Worm (Caenorhabditis elegans) whole organism, L1 larva: ENCODE measurements around the gene C18E9.7.

Source experiments
- C04F5.9 ChIP-seq: sonication (generic microtip); optimal IDR thresholded peaks from 2 replicates; lab custom pipeline; 2016; ENCODE audit warnings: missing genetic modification characterization, missing compliant biosample characterization
- C16A3.4 ChIP-seq: fragments of 150-350 bp; optimal IDR thresholded peaks from 2 replicates; lab custom pipeline; 2014; ENCODE audit warnings: missing biosample characterization, missing genetic modification characterization
- C34B4.2 ChIP-seq: sonication (generic microtip); optimal IDR thresholded peaks from 2 replicates; lab custom pipeline; 2017; ENCODE audit warnings: mild to moderate bottlenecking, missing genetic modification characterization, missing compliant biosample characterization
- F16B12.6 ChIP-seq: fragments of 150-350 bp; optimal IDR thresholded peaks from 2 replicates; lab custom pipeline; 2014; ENCODE audit warnings: missing biosample characterization, missing genetic modification characterization
- Y116A8C.19 ChIP-seq: sonication (generic microtip); optimal IDR thresholded peaks from 2 replicates; lab custom pipeline; 2016; ENCODE audit warnings: missing compliant biosample characterization, missing genetic modification characterization, borderline replicate concordance
- alr-1 ChIP-seq: fragments of 200-800 bp; sonication (Bioruptor generic); optimal IDR thresholded peaks from 2 replicates; lab custom pipeline; 2018; ENCODE audit warnings: borderline replicate concordance, mild to moderate bottlenecking, missing genetic modification characterization, missing compliant biosample characterization
- ama-1 ChIP-seq: fragments of 150-350 bp; optimal IDR thresholded peaks from 2 replicates; lab custom pipeline; 2014
- blmp-1 ChIP-seq: fragments of 150-350 bp; optimal IDR thresholded peaks from 2 replicates; lab custom pipeline; 2014; ENCODE audit warnings: missing biosample characterization, missing genetic modification characterization
- ceh-8 ChIP-seq: fragments of 200-800 bp; sonication (Bioruptor generic); optimal IDR thresholded peaks from 2 replicates; lab custom pipeline; 2018; ENCODE audit warnings: mild to moderate bottlenecking, missing genetic modification characterization, moderate library complexity, missing compliant biosample characterization
- ceh-82 ChIP-seq, 3 experiments: fragments of 150-350 bp in 1 of 3; sonication (generic microtip) in 2 of 3; optimal IDR thresholded peaks; 2 replicates each; lab custom pipeline; 2014 to 2017; ENCODE audit warnings: missing biosample characterization in 3 of 3, missing genetic modification characterization in 3 of 3
- dpl-1 ChIP-seq, 3 experiments: fragments of 150-350 bp in 2 of 3; sonication (generic microtip) in 1 of 3; optimal IDR thresholded peaks; 2 replicates each; lab custom pipeline; 2014 to 2017; ENCODE audit warnings: missing biosample characterization in 3 of 3, missing genetic modification characterization in 3 of 3, missing genetic modification reagents in 3 of 3
- dsc-1 ChIP-seq: sonication (generic microtip); optimal IDR thresholded peaks from 2 replicates; lab custom pipeline; 2016; ENCODE audit warnings: mild to moderate bottlenecking, missing genetic modification characterization, missing compliant biosample characterization
- efl-1 ChIP-seq, 4 experiments: fragments of 150-350 bp; optimal IDR thresholded peaks in 3 of 4; peaks in 1 of 4; 1 replicate in 1 of 4; 2 replicates in 3 of 4; lab custom pipeline; 2014; ENCODE audit warnings: missing biosample characterization in 2 of 4, missing genetic modification characterization in 2 of 4, missing genetic modification reagents in 2 of 4
- egl-13 ChIP-seq: sonication (generic microtip); optimal IDR thresholded peaks from 2 replicates; lab custom pipeline; 2016; ENCODE audit warnings: missing genotype, missing genetic modification reagents, missing genetic modification characterization, missing compliant biosample characterization
- fkh-4 ChIP-seq: sonication (generic microtip); optimal IDR thresholded peaks from 2 replicates; lab custom pipeline; 2016; ENCODE audit warnings: missing compliant biosample characterization, missing genetic modification characterization, borderline replicate concordance
- grh-1 ChIP-seq: fragments of 200-800 bp; sonication (Bioruptor generic); IDR thresholded peaks from 2 replicates; pipeline ENCODE4 v1.3.6; 2022; ENCODE audit warnings: missing genetic modification reagents, missing genetic modification characterization, missing compliant biosample characterization
- irx-1 ChIP-seq: sonication (generic microtip); optimal IDR thresholded peaks from 2 replicates; lab custom pipeline; 2016; ENCODE audit warnings: missing genetic modification characterization, missing compliant biosample characterization
- lin-14 ChIP-seq: fragments of 200-800 bp; sonication (Bioruptor generic); optimal IDR thresholded peaks from 2 replicates; lab custom pipeline; 2018; ENCODE audit warnings: mild to moderate bottlenecking, missing genetic modification characterization, moderate library complexity, missing compliant biosample characterization
- lin-35 ChIP-seq, 2 experiments: fragments of 150-350 bp; optimal IDR thresholded peaks; 2 replicates each; lab custom pipeline; 2014; ENCODE audit warnings: missing biosample characterization in 2 of 2, missing genetic modification characterization in 2 of 2, missing genetic modification reagents in 2 of 2
- lin-39 ChIP-seq: fragments of 150-350 bp; optimal IDR thresholded peaks from 2 replicates; lab custom pipeline; 2014; ENCODE audit warnings: missing biosample characterization, missing genetic modification reagents, missing genetic modification characterization
- lsy-2 ChIP-seq, 2 experiments: fragments of 150-350 bp; optimal IDR thresholded peaks; 2 replicates each; lab custom pipeline; 2014; ENCODE audit warnings: missing biosample characterization in 2 of 2, missing genetic modification characterization in 2 of 2
- mab-9 ChIP-seq: fragments of 200-800 bp; sonication (Bioruptor generic); IDR thresholded peaks from 2 replicates; pipeline ENCODE4 v1.3.6; 2022; ENCODE audit warnings: missing genetic modification reagents, missing genetic modification characterization, missing compliant biosample characterization
- mdl-1 ChIP-seq, 2 experiments: fragments of 150-350 bp; optimal IDR thresholded peaks; 2 replicates each; lab custom pipeline; 2014 to 2017; ENCODE audit warnings: missing biosample characterization in 2 of 2, missing genetic modification characterization in 2 of 2, inconsistent platforms in 1 of 2
- nhr-20 ChIP-seq: sonication (generic microtip); optimal IDR thresholded peaks from 2 replicates; lab custom pipeline; 2016; ENCODE audit warnings: mild to moderate bottlenecking, missing genetic modification characterization, missing compliant biosample characterization
- nhr-237 ChIP-seq: fragments of 150-350 bp; optimal IDR thresholded peaks from 2 replicates; lab custom pipeline; 2014; ENCODE audit warnings: missing biosample characterization, missing genetic modification characterization
- nhr-47 ChIP-seq: sonication (generic microtip); optimal IDR thresholded peaks from 2 replicates; lab custom pipeline; 2016; ENCODE audit warnings: mild to moderate bottlenecking, missing genetic modification characterization, moderate library complexity, missing compliant biosample characterization
- nhr-71 ChIP-seq: sonication (generic microtip); optimal IDR thresholded peaks from 2 replicates; lab custom pipeline; 2016; ENCODE audit warnings: mild to moderate bottlenecking, missing genetic modification characterization, moderate library complexity, missing compliant biosample characterization
- nhr-85 ChIP-seq: sonication (generic microtip); peaks from one replicate; lab custom pipeline; 2016; ENCODE audit warnings: missing genetic modification characterization, inconsistent platforms, missing compliant biosample characterization
- rnt-1 ChIP-seq: sonication (generic microtip); optimal IDR thresholded peaks from 2 replicates; lab custom pipeline; 2016; ENCODE audit warnings: mild to moderate bottlenecking, missing genetic modification characterization, moderate library complexity, missing compliant biosample characterization
- snpc-4 ChIP-seq: fragments of 150-350 bp; optimal IDR thresholded peaks from 2 replicates; lab custom pipeline; 2014; ENCODE audit warnings: missing biosample characterization, missing genetic modification characterization
- snu-23 ChIP-seq: sonication (generic microtip); optimal IDR thresholded peaks from 2 replicates; lab custom pipeline; 2016; ENCODE audit warnings: missing genetic modification characterization, missing compliant biosample characterization
- sptf-1 ChIP-seq: fragments of 150-350 bp; optimal IDR thresholded peaks from 2 replicates; lab custom pipeline; 2014; ENCODE audit warnings: missing biosample characterization, missing genetic modification characterization
- sup-37 ChIP-seq: fragments of 200-800 bp; sonication (Bioruptor generic); optimal IDR thresholded peaks from 2 replicates; lab custom pipeline; 2018; ENCODE audit warnings: mild to moderate bottlenecking, missing genetic modification characterization, missing compliant biosample characterization
- tbx-2 ChIP-seq: sonication (generic microtip); optimal IDR thresholded peaks from 2 replicates; lab custom pipeline; 2016; ENCODE audit warnings: missing genetic modification characterization, missing compliant biosample characterization
- unc-30 ChIP-seq: sonication (generic microtip); optimal IDR thresholded peaks from 2 replicates; lab custom pipeline; 2017; ENCODE audit warnings: missing biosample characterization, missing genetic modification characterization
- xbp-1 ChIP-seq: sonication (generic microtip); optimal IDR thresholded peaks from 2 replicates; lab custom pipeline; 2016; ENCODE audit warnings: missing genetic modification characterization, missing compliant biosample characterization

C18E9.7 gene

ce11 chrII:8969251-8970183 lies 13.1 kb downstream of the C18E9.7 start, which contains the start of the genes szy-20 and C18E9.5 (continued):
- peak; percentile 78 for TF ChIP-seq snpc-4 (tag; lab: Kevin White, UChicago)
- TF ChIP-seq grh-1 (GFP tag; lab: Robert Waterston, UW), result peak; percentile 63
- TF ChIP-seq xbp-1 (tag; lab: Kevin White, UChicago), result peak; percentile 84
- TF ChIP-seq blmp-1 (tag; lab: Kevin White, UChicago), result peak; percentile 23
- peak; percentile 72 for TF ChIP-seq ceh-8 (GFP tag; lab: Kevin White, UChicago)
- TF ChIP-seq egl-13 (tag; lab: Kevin White, UChicago), result peak; percentile 71
- peak; percentile 60 for TF ChIP-seq fkh-4 (tag; lab: Kevin White, UChicago)
- no peak for TF ChIP-seq alr-1 (tag; lab: Kevin White, UChicago)
- peak; percentile 83 for TF ChIP-seq irx-1
- peak; percentile 87 for TF ChIP-seq nhr-20 (tag; lab: Kevin White, UChicago)
- TF ChIP-seq sptf-1 (tag; lab: Kevin White, UChicago), result no peak
- peak; percentile 98 for TF ChIP-seq lin-35 (GFP tag; optimal IDR thresholded peaks at IDR 0.05; lab: Kevin White, UChicago)
- TF ChIP-seq dsc-1 (tag; lab: Kevin White, UChicago), result peak; percentile 92
- peak; percentile 16 for TF ChIP-seq nhr-237 (tag; lab: Kevin White, UChicago)
- peak; percentile 62 for TF ChIP-seq sup-37 (GFP tag; lab: Kevin White, UChicago)
- peak in 1 of 2 experiments; percentile 65 for TF ChIP-seq mdl-1 (tag; optimal IDR thresholded peaks at IDR 0.05; lab: Kevin White, UChicago)
- TF ChIP-seq C16A3.4, result peak; percentile 73

ce11 chrII:8964835-8965234 lies 17.7 kb downstream of the C18E9.7 start, which contains the start of the genes ndub-3 and C18E9.2:
Gene ndub-3, minus strand, starts transcription at chrII:8964890.
Gene C18E9.2, plus strand, starts transcription at chrII:8965006.
- TF ChIP-seq mdl-1 (tag; optimal IDR thresholded peaks at IDR 0.05; lab: Kevin White, UChicago), result peak in 1 of 2 experiments; percentile 24
- TF ChIP-seq lin-14 (GFP tag; lab: Kevin White, UChicago), result peak; percentile 50
- TF ChIP-seq C16A3.4, result peak; percentile 55
- TF ChIP-seq nhr-47, result peak; percentile 1
- TF ChIP-seq nhr-85 (tag; lab: Kevin White, UChicago), result no peak
- TF ChIP-seq C34B4.2 (tag; lab: Kevin White, UChicago), result no peak
- TF ChIP-seq unc-30 (tag; lab: Kevin White, UChicago), result no peak
- peak; percentile 59 to 79 for TF ChIP-seq lin-35 (GFP tag; optimal IDR thresholded peaks at IDR 0.05; lab: Kevin White, UChicago)
- peak; percentile 32 for TF ChIP-seq snu-23 (GFP tag; lab: Kevin White, UChicago)
- TF ChIP-seq efl-1 (optimal IDR thresholded peaks at IDR 0.05; lab: Kevin White, UChicago), result peak; percentile 66 to 67
- TF ChIP-seq efl-1 (GFP tag; optimal IDR thresholded peaks at IDR 0.05 in 1 of 2; lab: Kevin White, UChicago), result peak; percentile 48 to 95
- TF ChIP-seq dpl-1 (GFP tag; optimal IDR thresholded peaks at IDR 0.05; lab: Kevin White, UChicago), result peak; percentile 38 to 66 (median 56)
- no peak for TF ChIP-seq ama-1
- TF ChIP-seq lin-39, result no peak
- peak; percentile 33 for TF ChIP-seq nhr-71 (tag; lab: Kevin White, UChicago)
- TF ChIP-seq ceh-82 (tag; optimal IDR thresholded peaks at IDR 0.05; lab: Kevin White, UChicago), result peak in 2 of 3 experiments; percentile 4 to 64
- TF ChIP-seq tbx-2 (tag; lab: Kevin White, UChicago), result peak; percentile 6
- no peak for TF ChIP-seq sptf-1 (tag; lab: Kevin White, UChicago)
- peak; percentile 26 for TF ChIP-seq rnt-1 (tag; lab: Kevin White, UChicago)
- no peak for TF ChIP-seq F16B12.6
- TF ChIP-seq mab-9 (GFP tag; lab: Robert Waterston, UW), result no peak
- TF ChIP-seq lsy-2 (tag; optimal IDR thresholded peaks at IDR 0.05; lab: Kevin White, UChicago), result peak; percentile 13 to 75
- no peak for TF ChIP-seq C04F5.9 (tag; lab: Kevin White, UChicago)
- no peak for TF ChIP-seq Y116A8C.19 (tag; lab: Kevin White, UChicago)
- TF ChIP-seq grh-1 (GFP tag; lab: Robert Waterston, UW), result no peak
- TF ChIP-seq, all 84 proteins: peak for 13
